Worm (Caenorhabditis elegans) whole organism, L4 larva: ENCODE data around the gene srw-20.

Experiments used
- F37D6.2 ChIP-seq: sonication (generic microtip); optimal IDR thresholded peaks from 2 replicates; lab custom pipeline; 2016; ENCODE audit warnings: mild to moderate bottlenecking, missing genetic modification characterization, missing compliant biosample characterization
- F49E8.2 ChIP-seq: sonication (generic microtip); optimal IDR thresholded peaks from 2 replicates; lab custom pipeline; 2016; ENCODE audit warnings: missing compliant biosample characterization, mild to moderate bottlenecking, missing genetic modification characterization, borderline replicate concordance
- ceh-82 ChIP-seq: sonication (generic microtip); optimal IDR thresholded peaks from 2 replicates; lab custom pipeline; 2017; ENCODE audit warnings: missing biosample characterization, missing genetic modification characterization
- dve-1 ChIP-seq: sonication (generic microtip); optimal IDR thresholded peaks from 2 replicates; lab custom pipeline; 2017; ENCODE audit warnings: antibody characterized with exemption, mild to moderate bottlenecking, missing genetic modification characterization, missing compliant biosample characterization; ENCODE audit not compliant: insufficient read depth
- egl-27 ChIP-seq: sonication (generic microtip); optimal IDR thresholded peaks from 3 replicates; lab custom pipeline; 2017; ENCODE audit warnings: missing biosample characterization, missing genetic modification reagents, missing genetic modification characterization
- fkh-10 ChIP-seq: fragments of 150-350 bp; optimal IDR thresholded peaks from 2 replicates; lab custom pipeline; 2014; ENCODE audit warnings: missing biosample characterization, missing genetic modification reagents, missing genetic modification characterization
- nhr-102 ChIP-seq: sonication (generic microtip); optimal IDR thresholded peaks from 2 replicates; lab custom pipeline; 2016; ENCODE audit warnings: mild to moderate bottlenecking, missing genetic modification characterization, moderate library complexity, missing compliant biosample characterization
- nhr-237 ChIP-seq: sonication (generic microtip); optimal IDR thresholded peaks from 2 replicates; lab custom pipeline; 2017; ENCODE audit warnings: missing biosample characterization, missing genetic modification characterization
- pha-4 ChIP-seq, 2 experiments: fragments of 150-350 bp in 1 of 2; fragments of 200-800 bp in 1 of 2; sonication (Bioruptor generic) in 1 of 2; IDR thresholded peaks in 1 of 2; optimal IDR thresholded peaks in 1 of 2; 2 replicates each; pipeline versions ENCODE4 v1.3.6 to Lab custom; 2014 to 2022; ENCODE audit warnings: missing genetic modification characterization in 2 of 2, missing genetic modification reagents in 2 of 2, missing biosample characterization in 1 of 2, missing compliant biosample characterization in 1 of 2
- rbr-2 ChIP-seq: sonication (generic microtip); optimal IDR thresholded peaks from 2 replicates; lab custom pipeline; 2016; ENCODE audit warnings: missing genotype, missing genetic modification characterization, missing compliant biosample characterization

DNA sequence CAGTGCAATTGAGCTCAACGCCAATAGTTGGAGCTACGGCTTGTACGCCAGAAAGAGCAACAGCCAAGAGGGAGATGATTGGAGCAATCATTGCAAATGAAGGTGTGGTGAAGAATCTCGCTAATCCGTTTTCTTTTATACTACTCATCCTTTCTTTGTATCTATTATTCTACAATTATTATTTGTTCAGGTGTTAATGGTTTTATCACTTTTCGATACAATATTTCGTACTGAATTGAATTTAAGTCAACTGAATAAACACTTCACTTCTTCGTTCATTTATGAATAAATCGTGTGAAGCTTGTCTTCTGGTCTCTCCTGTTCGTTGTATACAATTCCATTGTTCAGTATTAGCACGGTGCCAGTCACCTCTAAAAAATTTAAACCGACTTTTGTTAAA, 28.6 kb upstream of the srw-20 start, which contains the start of gene ZK218.11:
- no peak for TF ChIP-seq fkh-10 (GFP tag; lab: Kevin White, UChicago)
- TF ChIP-seq nhr-102 = no peak
- no peak for TF ChIP-seq F37D6.2
- TF ChIP-seq rbr-2 (tag; lab: Kevin White, UChicago) = no peak
- no peak for TF ChIP-seq nhr-237
- TF ChIP-seq dve-1 (tag; lab: Kevin White, UChicago) = no peak
- no peak for TF ChIP-seq pha-4 (GFP tag; IDR thresholded peaks at IDR 0.05; lab: Robert Waterston, UW)
- no peak for TF ChIP-seq pha-4 (tag; optimal IDR thresholded peaks at IDR 0.05; lab: Kevin White, UChicago)
- no peak for TF ChIP-seq ceh-82 (tag; lab: Kevin White, UChicago)
- no peak for TF ChIP-seq egl-27 (tag; lab: Kevin White, UChicago)
- TF ChIP-seq F49E8.2 = no peak
